Worm (Caenorhabditis elegans): Measurements from ENCODE around the gene F15D4.6.

DNA sequence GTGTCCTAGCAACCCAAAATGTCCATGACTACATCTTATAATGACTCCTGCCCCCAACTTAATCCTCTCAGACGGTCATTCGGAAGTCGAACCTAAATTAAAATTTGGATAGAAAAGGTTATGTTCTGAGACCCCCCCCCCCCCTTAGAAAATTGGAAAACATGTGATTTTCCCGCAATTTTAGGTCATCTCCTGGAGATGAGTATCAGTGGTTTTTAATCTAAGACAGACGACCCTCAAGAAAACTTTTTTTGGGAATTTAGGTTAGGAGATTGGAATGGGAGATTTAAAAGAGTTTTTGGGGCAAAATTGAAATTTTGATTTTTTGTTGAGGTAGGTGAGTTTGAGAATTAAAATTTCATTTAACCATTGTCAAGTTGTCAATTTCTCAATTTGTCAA, 44.5 kb downstream of the F15D4.6 start:
- no peak for TF ChIP-seq nhr-6 (tag; optimal IDR thresholded peaks at IDR 0.05)
- no peak for TF ChIP-seq nhr-11 (tag; optimal IDR thresholded peaks at IDR 0.05)
- no peak for TF ChIP-seq nhr-28 (tag; optimal IDR thresholded peaks at IDR 0.05)
- no peak for TF ChIP-seq ztf-11 (tag; optimal IDR thresholded peaks at IDR 0.05)
- TF ChIP-seq lin-39 (tag; optimal IDR thresholded peaks at IDR 0.05), result no peak
- TF ChIP-seq ZK546.5 (tag; optimal IDR thresholded peaks at IDR 0.05), result no peak

All from whole organism, L4 larva.